Worm (Caenorhabditis elegans) whole organism, late embryonic: ENCODE data around the gene F07G6.10.
"Not testable (repeated sequence)": the region's sequence is repeated elsewhere in the genome, so short reads cannot be mapped to it uniquely, and the experiment has no call there.

Experiments used
- C08G9.2 ChIP-seq: sonication (generic microtip); optimal IDR thresholded peaks from 2 replicates; lab custom pipeline; 2016; ENCODE audit warnings: mild to moderate bottlenecking, missing genetic modification characterization, moderate library complexity, missing compliant biosample characterization
- C38D4.7 ChIP-seq: fragments of 200-800 bp; sonication (Bioruptor generic); optimal IDR thresholded peaks from 2 replicates; lab custom pipeline; 2018; ENCODE audit warnings: mild to moderate bottlenecking, missing genetic modification characterization, moderate library complexity, missing compliant biosample characterization
- K02D7.2 ChIP-seq: sonication (generic microtip); optimal IDR thresholded peaks from 2 replicates; lab custom pipeline; 2017; ENCODE audit warnings: mild to moderate bottlenecking, missing genetic modification characterization, missing compliant biosample characterization
- T23F11.4 ChIP-seq: fragments of 200-800 bp; sonication (Bioruptor generic); optimal IDR thresholded peaks from 2 replicates; lab custom pipeline; 2018; ENCODE audit warnings: mild to moderate bottlenecking, missing genetic modification characterization, missing compliant biosample characterization
- ceh-14 ChIP-seq: sonication (generic microtip); optimal IDR thresholded peaks from 2 replicates; lab custom pipeline; 2016; ENCODE audit warnings: missing genotype, missing genetic modification characterization, missing compliant biosample characterization
- ceh-2 ChIP-seq: sonication (generic microtip); optimal IDR thresholded peaks from 2 replicates; lab custom pipeline; 2016; ENCODE audit warnings: missing genotype, missing genetic modification characterization, missing compliant biosample characterization
- ceh-30 ChIP-seq: fragments of 150-350 bp; optimal IDR thresholded peaks from 2 replicates; lab custom pipeline; 2014; ENCODE audit warnings: missing biosample characterization, missing genetic modification characterization
- ceh-45 ChIP-seq: fragments of 200-800 bp; sonication (Bioruptor generic); IDR thresholded peaks from 2 replicates; pipeline ENCODE4 v1.3.6; 2022; ENCODE audit warnings: missing genetic modification reagents, missing genetic modification characterization, missing compliant biosample characterization
- ceh-48 ChIP-seq: sonication (generic microtip); optimal IDR thresholded peaks from 2 replicates; lab custom pipeline; 2016; ENCODE audit warnings: missing genetic modification characterization, inconsistent platforms, missing compliant biosample characterization
- che-1 ChIP-seq: sonication (generic microtip); optimal IDR thresholded peaks from 2 replicates; lab custom pipeline; 2016; ENCODE audit warnings: mild to moderate bottlenecking, missing genetic modification characterization, missing compliant biosample characterization
- dve-1 ChIP-seq: sonication (generic microtip); optimal IDR thresholded peaks from 2 replicates; lab custom pipeline; 2017; ENCODE audit warnings: antibody characterized with exemption, mild to moderate bottlenecking, missing genetic modification characterization, missing compliant biosample characterization
- elt-2 ChIP-seq: sonication (generic microtip); optimal IDR thresholded peaks from 2 replicates; lab custom pipeline; 2016; ENCODE audit warnings: missing genetic modification reagents, missing genetic modification characterization, missing compliant biosample characterization
- elt-4 ChIP-seq: sonication (generic microtip); optimal IDR thresholded peaks from 2 replicates; lab custom pipeline; 2016; ENCODE audit warnings: missing genetic modification characterization, missing compliant biosample characterization
- ets-4 ChIP-seq: sonication (generic microtip); optimal IDR thresholded peaks from 2 replicates; lab custom pipeline; 2016; ENCODE audit warnings: missing genetic modification characterization, missing compliant biosample characterization
- fax-1 ChIP-seq: sonication (generic microtip); optimal IDR thresholded peaks from 2 replicates; lab custom pipeline; 2016; ENCODE audit warnings: missing genotype, missing genetic modification characterization, missing compliant biosample characterization
- fkh-6 ChIP-seq: sonication (generic microtip); optimal IDR thresholded peaks from 2 replicates; lab custom pipeline; 2016; ENCODE audit warnings: missing genetic modification characterization, missing compliant biosample characterization
- gmeb-2 ChIP-seq: sonication (generic microtip); optimal IDR thresholded peaks from 2 replicates; lab custom pipeline; 2016; ENCODE audit warnings: missing genetic modification characterization, inconsistent platforms, missing compliant biosample characterization
- hlh-6 ChIP-seq: sonication (generic microtip); optimal IDR thresholded peaks from 2 replicates; lab custom pipeline; 2016; ENCODE audit warnings: missing genotype, missing genetic modification characterization, missing compliant biosample characterization
- hlh-8 ChIP-seq: sonication (generic microtip); optimal IDR thresholded peaks from 2 replicates; lab custom pipeline; 2016; ENCODE audit warnings: missing genotype, missing genetic modification characterization, missing compliant biosample characterization
- npax-4 ChIP-seq: sonication (generic microtip); optimal IDR thresholded peaks from 2 replicates; lab custom pipeline; 2016; ENCODE audit warnings: missing genetic modification characterization, missing compliant biosample characterization
- pag-3 ChIP-seq: sonication (generic microtip); optimal IDR thresholded peaks from 2 replicates; lab custom pipeline; 2016; ENCODE audit warnings: missing compliant biosample characterization, missing genetic modification characterization, borderline replicate concordance
- pax-1 ChIP-seq: fragments of 150-350 bp; optimal IDR thresholded peaks from 2 replicates; lab custom pipeline; 2014; ENCODE audit warnings: missing biosample characterization, missing genetic modification characterization
- pqm-1 ChIP-seq: sonication (generic microtip); optimal IDR thresholded peaks from 2 replicates; lab custom pipeline; 2016; ENCODE audit warnings: missing genetic modification characterization, missing compliant biosample characterization
- rnt-1 ChIP-seq: sonication (generic microtip); optimal IDR thresholded peaks from 2 replicates; lab custom pipeline; 2016; ENCODE audit warnings: missing genetic modification characterization, missing compliant biosample characterization
- sox-2 ChIP-seq: fragments of 200-800 bp; sonication (Bioruptor generic); IDR thresholded peaks from 2 replicates; pipeline ENCODE4 v1.3.6; 2022; ENCODE audit warnings: missing genetic modification reagents, missing genetic modification characterization, missing compliant biosample characterization
- tbx-2 ChIP-seq: sonication (generic microtip); optimal IDR thresholded peaks from 2 replicates; lab custom pipeline; 2016; ENCODE audit warnings: missing genetic modification characterization, missing compliant biosample characterization
- tbx-7 ChIP-seq: sonication (generic microtip); optimal IDR thresholded peaks from 2 replicates; lab custom pipeline; 2016; ENCODE audit warnings: missing genotype, missing genetic modification characterization, missing compliant biosample characterization
- unc-86 ChIP-seq: sonication (generic microtip); optimal IDR thresholded peaks from 2 replicates; lab custom pipeline; 2016; ENCODE audit warnings: missing genetic modification characterization, missing compliant biosample characterization

Gene F07G6.10

DNA sequence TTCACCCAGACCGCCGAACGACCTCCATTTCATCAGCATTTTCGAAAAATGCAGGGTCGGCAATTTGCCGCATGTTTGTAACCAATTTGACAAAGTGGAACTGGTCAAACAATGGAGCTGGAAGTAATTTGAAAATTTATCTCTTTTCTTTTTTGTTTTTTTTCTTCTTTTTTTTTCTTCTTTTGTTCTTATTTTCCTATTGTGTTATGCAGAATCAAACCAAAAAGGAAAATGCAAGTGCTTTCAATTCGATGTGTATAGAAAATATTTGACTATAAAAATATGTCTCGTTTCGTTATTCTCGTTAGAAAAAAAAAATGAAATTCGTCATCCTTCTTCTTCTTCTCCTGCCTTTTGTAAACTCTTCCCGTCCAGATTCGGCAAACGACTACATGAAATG lies at the start of gene F07G6.10:
TSS of gene F07G6.10 (plus strand) at position 301 of the 400 bp plus-strand sequence.
- TF ChIP-seq pax-1 (tag; lab: Kevin White, UChicago): no peak
- TF ChIP-seq T23F11.4: no peak
- TF ChIP-seq unc-86 (tag; lab: Kevin White, UChicago): no peak
- TF ChIP-seq K02D7.2 (tag; lab: Kevin White, UChicago): no peak
- TF ChIP-seq ets-4 (tag; lab: Kevin White, UChicago): no peak
- no peak for TF ChIP-seq fkh-6 (tag; lab: Kevin White, UChicago)

DNA sequence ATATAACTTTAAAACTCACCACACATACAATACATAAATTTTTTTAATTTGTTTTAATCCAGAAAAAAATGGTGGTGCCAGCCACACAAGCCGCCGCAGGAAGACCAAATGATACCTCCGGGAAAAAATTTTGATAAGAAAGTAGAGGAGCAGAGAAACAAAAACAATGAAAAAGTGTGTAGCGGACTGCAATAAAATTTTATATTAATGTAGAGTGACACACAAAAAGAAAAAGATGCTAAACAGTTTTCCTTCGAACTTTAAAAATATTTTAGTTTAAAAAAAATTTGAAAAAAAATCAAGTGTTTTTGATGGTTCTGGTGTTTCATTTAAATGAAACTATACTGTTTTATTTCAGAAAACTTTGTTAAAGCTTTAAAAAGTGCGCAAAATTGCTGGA lies 47.7 kb upstream of the F07G6.10 start, which contains the start of gene C36C9.12:
TSS of gene C36C9.12 (minus strand) at position 101 of the 400 bp plus-strand sequence.
- TF ChIP-seq hlh-6, rnt-1, tbx-2 (tag; lab: Kevin White, UChicago): not testable (repeated sequence)

- not testable (repeated sequence) for TF ChIP-seq hlh-6, fax-1, ceh-14 (tag; lab: Kevin White, UChicago)
- TF ChIP-seq, all 69 proteins: peak for 0; not testable (repeated sequence) for 69
These were observed 46.8 kb upstream of the F07G6.10 start, which contains the start of gene C36C9.6 for ce11 chrX:1690894-1691293. Gene C36C9.6, minus strand, starts transcription at chrX:1690994.

DNA sequence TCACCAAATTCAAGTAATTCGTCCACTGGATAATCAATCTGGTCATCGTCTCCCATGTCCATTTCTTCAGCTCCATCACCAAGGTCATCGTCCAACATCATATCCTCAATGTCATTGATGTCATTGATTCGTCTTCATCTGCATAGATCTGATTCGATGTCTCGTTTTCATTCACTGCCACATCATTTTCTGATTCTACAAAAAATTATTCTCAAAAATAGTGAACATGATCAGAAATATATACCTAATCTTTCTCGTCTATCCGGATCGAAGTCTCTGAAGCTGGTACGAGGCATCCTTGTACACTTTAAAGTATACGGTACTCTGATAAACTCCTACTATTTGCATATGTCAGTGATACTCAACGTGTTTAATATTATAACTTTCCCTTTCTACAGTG lies 40.8 kb upstream of the F07G6.10 start, which contains the start of gene C36C9.4:
TSS of gene C36C9.4 (minus strand) at position 101 of the 400 bp plus-strand sequence.
- not testable (repeated sequence) for TF ChIP-seq ceh-45 (GFP tag; lab: Robert Waterston, UW); sox-2 (GFP tag; lab: Robert Waterston, UW); hlh-8

- TF ChIP-seq ceh-30 (tag; lab: Kevin White, UChicago) (no peak), pqm-1 (tag; lab: Kevin White, UChicago) (no peak), ceh-2 (tag; lab: Kevin White, UChicago) (no peak)
These were observed 39.2 kb upstream of the F07G6.10 start for ce11 chrX:1698476-1698875.

DNA sequence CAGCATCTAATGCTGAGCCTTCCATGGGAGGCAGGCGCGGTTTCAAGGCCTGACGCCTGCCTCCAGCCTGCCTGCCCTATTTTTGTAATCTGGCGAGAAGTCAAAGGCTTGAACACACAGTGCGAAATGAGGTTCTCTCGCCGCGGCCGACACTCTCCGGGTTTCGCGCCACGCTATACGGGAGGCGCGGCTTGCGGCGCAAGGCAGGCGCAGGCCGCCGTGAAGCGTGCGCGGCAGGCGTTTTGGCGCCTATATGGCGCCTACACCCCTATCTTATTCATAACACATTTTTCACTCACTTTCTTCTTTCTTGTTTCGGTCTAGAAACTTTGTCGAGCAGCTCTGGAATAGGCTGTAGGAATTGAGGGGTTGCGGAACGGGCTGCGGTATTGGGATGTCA lies 34.7 kb upstream of the F07G6.10 start:
- TF ChIP-seq gmeb-2 (tag; lab: Kevin White, UChicago) (no peak), tbx-7 (tag; lab: Kevin White, UChicago) (no peak), tbx-2 (tag; lab: Kevin White, UChicago) (no peak), C38D4.7 (GFP tag; lab: Kevin White, UChicago) (no peak), ceh-48 (no peak), elt-4 (tag; lab: Kevin White, UChicago) (peak; percentile 60)
- TF ChIP-seq, all 69 proteins: peak for 1

DNA sequence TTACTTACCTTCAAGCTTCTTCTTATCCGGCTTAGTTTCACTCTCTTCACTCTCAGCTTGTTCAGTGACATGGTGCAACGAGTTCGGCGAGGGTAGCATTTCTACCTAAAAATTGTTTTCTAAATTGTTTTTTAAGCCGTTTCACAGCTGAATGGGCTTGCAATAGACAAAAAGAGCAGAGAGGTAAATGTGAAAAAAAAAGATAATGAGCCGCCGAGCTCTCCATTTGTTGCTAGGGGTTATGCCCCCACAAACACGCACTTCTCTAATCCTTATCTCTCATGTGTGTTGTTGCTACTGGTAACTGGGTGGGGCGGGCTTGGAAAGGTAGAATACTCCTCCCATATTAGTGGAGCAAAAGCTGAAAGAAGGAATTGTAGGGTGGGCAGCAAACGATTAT lies 33.9 kb upstream of the F07G6.10 start, which contains the start of gene C36C9.5:
TSS of gene C36C9.5 (minus strand) at position 101 of the 400 bp plus-strand sequence.
- TF ChIP-seq npax-4 (tag; lab: Kevin White, UChicago) (no peak), dve-1 (tag; lab: Kevin White, UChicago) (no peak), elt-2 (no peak), che-1 (tag; lab: Kevin White, UChicago) (no peak), pag-3 (tag; lab: Kevin White, UChicago) (no peak), rnt-1 (tag; lab: Kevin White, UChicago) (no peak), elt-4 (tag; lab: Kevin White, UChicago) (no peak), C08G9.2 (no peak)
- TF ChIP-seq, all 69 proteins: peak for 0
